Worm (Caenorhabditis elegans) whole organism, L4/young adult: ENCODE measurements around the gene F14F3.4.

ENCODE experiments used
- W03F9.2 ChIP-seq: fragments of 150-350 bp; optimal IDR thresholded peaks from 2 replicates; lab custom pipeline; 2014; ENCODE audit warnings: missing biosample characterization, missing genetic modification characterization
- him-1 ChIP-seq: sonication (generic microtip); optimal IDR thresholded peaks from 2 replicates; lab custom pipeline; 2016; ENCODE audit warnings: missing genotype, missing genetic modification reagents, missing genetic modification characterization, missing compliant biosample characterization

- TF ChIP-seq him-1, result no peak
- no peak for TF ChIP-seq W03F9.2 (tag; lab: Kevin White, UChicago)
Observed at ce11 chrX:10534625-10535244, 13.5 kb upstream of the F14F3.4 start.
